Fruit fly (Drosophila melanogaster): Measurements from ENCODE around the gene CG15282.

The CG15282 gene

DNA sequence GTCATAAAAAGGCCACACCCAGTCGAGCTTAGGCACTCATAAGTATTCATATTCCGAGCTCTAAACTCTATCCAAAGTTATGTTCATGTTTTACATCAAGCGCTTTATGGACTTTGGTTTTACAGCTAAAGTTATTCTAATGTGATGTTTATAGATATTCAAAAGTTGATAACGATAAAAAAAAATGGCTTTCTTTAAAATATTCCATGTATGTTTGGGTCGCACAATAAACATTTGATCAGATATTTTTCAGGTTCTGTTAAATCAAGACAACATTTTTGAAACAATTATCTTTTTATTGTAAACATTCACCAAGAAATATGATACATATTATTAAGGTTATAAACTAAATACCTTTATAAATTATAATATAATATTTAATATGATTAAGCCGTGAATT, 13.3 kb upstream of the CG15282 start:
- TF ChIP-seq psq (GFP tag; optimal IDR thresholded peaks at IDR 0.05) (no peak), lola (GFP tag; optimal IDR thresholded peaks at IDR 0.05) (no peak), Dfd (GFP tag; optimal IDR thresholded peaks at IDR 0.05) (no peak), usp (GFP tag; optimal IDR thresholded peaks at IDR 0.05) (no peak), dl (GFP tag; optimal IDR thresholded peaks at IDR 0.05; ENCODE audit: insufficient read depth in 1 of 2, partially characterized antibody in 2 of 2) (no peak), Abd-B (GFP tag; optimal IDR thresholded peaks at IDR 0.05) (no peak), sv (GFP tag; optimal IDR thresholded peaks at IDR 0.05) (no peak), CG9705 (GFP tag; optimal IDR thresholded peaks at IDR 0.05) (no peak), dmrt93B (GFP tag; optimal IDR thresholded peaks at IDR 0.05) (no peak), br (GFP tag; optimal IDR thresholded peaks at IDR 0.05) (no peak), Hr78 (GFP tag; optimal IDR thresholded peaks at IDR 0.05) (no peak), h (GFP tag; optimal IDR thresholded peaks at IDR 0.05) (no peak), woc (GFP tag; optimal IDR thresholded peaks at IDR 0.05) (no peak), Hnf4 (GFP tag; optimal IDR thresholded peaks at IDR 0.05) (no peak), Jra (GFP tag; optimal IDR thresholded peaks at IDR 0.05) (no peak)

DNA sequence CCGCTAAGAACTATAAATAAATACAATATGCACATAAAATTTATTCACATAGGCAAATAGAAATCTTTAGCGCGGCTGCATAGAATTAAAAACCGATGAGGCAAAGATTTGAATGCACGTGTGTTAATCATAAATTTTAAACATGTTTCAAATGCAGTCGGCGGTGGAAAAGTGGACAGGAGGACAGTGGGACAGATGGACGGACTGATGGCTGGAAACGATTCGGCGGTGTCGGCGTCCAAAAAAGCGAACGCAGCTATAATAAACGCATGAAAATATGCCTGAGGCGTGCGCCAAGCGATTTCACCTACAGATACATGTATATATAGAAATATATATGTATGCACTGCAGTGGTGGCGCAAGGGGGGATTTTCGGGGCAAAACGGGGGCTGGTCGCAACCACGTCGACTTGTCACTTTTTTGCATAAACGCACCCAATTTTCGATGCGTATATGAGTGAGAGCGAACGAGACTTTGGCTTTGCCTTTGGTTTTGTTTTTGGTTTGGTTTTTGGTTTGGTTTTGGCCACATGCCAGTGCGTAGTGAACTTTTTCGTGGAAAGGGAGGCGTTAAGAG, 12.7 kb upstream of the CG15282 start:
- TF ChIP-seq Mio (GFP tag; optimal IDR thresholded peaks at IDR 0.05) (no peak), h (GFP tag; optimal IDR thresholded peaks at IDR 0.05) (peak; percentile 9), Vsx2 (GFP tag; optimal IDR thresholded peaks at IDR 0.05; ENCODE audit: partially characterized antibody) (no peak)

DNA sequence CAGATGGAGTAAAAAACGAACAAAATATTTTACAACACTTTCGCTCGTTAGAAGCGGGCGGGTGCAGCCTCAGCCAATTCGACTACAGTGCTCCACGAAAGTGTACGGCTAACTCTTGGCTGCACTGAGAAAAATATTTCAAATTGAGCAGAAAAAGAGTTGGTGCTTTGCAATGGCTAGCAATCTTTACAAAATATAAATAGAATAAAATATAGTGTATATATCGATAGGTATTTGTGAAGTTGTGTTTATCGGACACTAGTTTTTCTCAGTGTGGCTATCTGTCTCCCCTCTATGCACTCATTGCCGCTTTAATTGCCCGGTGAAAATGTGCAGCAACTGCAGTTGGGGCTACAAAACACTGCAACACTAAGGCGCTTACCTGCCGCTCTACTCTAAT, 10.8 kb upstream of the CG15282 start:
- peak; percentile 32 for TF ChIP-seq sv (GFP tag; optimal IDR thresholded peaks at IDR 0.05)
- TF ChIP-seq jim (GFP tag; optimal IDR thresholded peaks at IDR 0.05): no peak

dm6 chr2L:14706194-14706593, 6.1 kb upstream of the CG15282 start:
- TF ChIP-seq Mio (GFP tag; optimal IDR thresholded peaks at IDR 0.05) (peak; percentile 2), Dfd (GFP tag; optimal IDR thresholded peaks at IDR 0.05) (no peak), Dif (GFP tag; optimal IDR thresholded peaks at IDR 0.05; ENCODE audit: partially characterized antibody) (no peak), jim (GFP tag; optimal IDR thresholded peaks at IDR 0.05) (peak; percentile 20), usp (GFP tag; optimal IDR thresholded peaks at IDR 0.05) (no peak), Vsx2 (GFP tag; optimal IDR thresholded peaks at IDR 0.05; ENCODE audit: partially characterized antibody) (no peak), CrebA (GFP tag; optimal IDR thresholded peaks at IDR 0.05; ENCODE audit: borderline replicate concordance) (no peak), dsf (GFP tag; optimal IDR thresholded peaks at IDR 0.05; ENCODE audit: borderline replicate concordance) (no peak), HLH106 (tag; optimal IDR thresholded peaks at IDR 0.05) (peak; percentile 62), dmrt93B (GFP tag; optimal IDR thresholded peaks at IDR 0.05) (peak; percentile 47), Jra (GFP tag; optimal IDR thresholded peaks at IDR 0.05) (peak; percentile 61), psq (GFP tag; optimal IDR thresholded peaks at IDR 0.05) (peak; percentile 55), GATAd (GFP tag; optimal IDR thresholded peaks at IDR 0.05) (no peak), CG32264 (GFP tag; optimal IDR thresholded peaks at IDR 0.05) (peak; percentile 61), OdsH (GFP tag; optimal IDR thresholded peaks at IDR 0.05) (peak; percentile 73), Myc (optimal IDR thresholded peaks at IDR 0.05) (peak; percentile 97), Hr78 (GFP tag; optimal IDR thresholded peaks at IDR 0.05) (no peak), foxo (GFP tag; optimal IDR thresholded peaks at IDR 0.05) (peak in 1 of 2 experiments; percentile 84), rgr (GFP tag; optimal IDR thresholded peaks at IDR 0.05) (peak; percentile 75), lola (GFP tag; optimal IDR thresholded peaks at IDR 0.05) (no peak), Sp1 (GFP tag; optimal IDR thresholded peaks at IDR 0.05) (no peak), br (GFP tag; optimal IDR thresholded peaks at IDR 0.05) (peak; percentile 59), h (GFP tag; optimal IDR thresholded peaks at IDR 0.05) (peak; percentile 81), tai (GFP tag; optimal IDR thresholded peaks at IDR 0.05) (peak; percentile 67), CG9705 (GFP tag; optimal IDR thresholded peaks at IDR 0.05) (peak; percentile 40), pan (optimal IDR thresholded peaks at IDR 0.05) (no peak), Hr83 (GFP tag; optimal IDR thresholded peaks at IDR 0.05; ENCODE audit: poor library complexity, severe bottlenecking) (peak; percentile 92), dl (GFP tag; optimal IDR thresholded peaks at IDR 0.05; ENCODE audit: insufficient read depth in 1 of 2, partially characterized antibody in 2 of 2) (no peak), woc (GFP tag; optimal IDR thresholded peaks at IDR 0.05) (no peak), N (GFP tag; optimal IDR thresholded peaks at IDR 0.05) (no peak), Rel (GFP tag; optimal IDR thresholded peaks at IDR 0.05) (no peak), Rel (tag; optimal IDR thresholded peaks at IDR 0.05) (peak; percentile 16), ey (GFP tag; optimal IDR thresholded peaks at IDR 0.05) (peak; percentile 68), Hnf4 (GFP tag; optimal IDR thresholded peaks at IDR 0.05) (peak; percentile 67), sv (GFP tag; optimal IDR thresholded peaks at IDR 0.05) (peak; percentile 68), Abd-B (GFP tag; optimal IDR thresholded peaks at IDR 0.05) (no peak), fru (GFP tag; optimal IDR thresholded peaks at IDR 0.05) (peak; percentile 69), sage (GFP tag; optimal IDR thresholded peaks at IDR 0.05) (no peak), brk (GFP tag; optimal IDR thresholded peaks at IDR 0.05) (peak; percentile 1)

Data from whole organism, wandering third instar larva.